Fruit fly (Drosophila melanogaster): ENCODE results near the gene CG15522.

- TF ChIP-seq insv (optimal IDR thresholded peaks at IDR 0.05) (no peak), psq (optimal IDR thresholded peaks at IDR 0.05) (no peak), h (optimal IDR thresholded peaks at IDR 0.05) (no peak)
These were observed 6.9 kb upstream of the CG15522 start, which contains the start of gene trp for dm6 chr3R:29920189-29920588.

Data from Kc167 (cell line).